Worm (Caenorhabditis elegans) whole organism, mixed stage, embryonic: ENCODE results near the gene ins-17.

Experiments
- blmp-1 ChIP-seq: fragments of 150-350 bp; optimal IDR thresholded peaks from 2 replicates; lab custom pipeline; 2014; ENCODE audit warnings: missing biosample characterization, missing genetic modification characterization
- ceh-43 ChIP-seq: fragments of 200-800 bp; sonication (Bioruptor generic); optimal IDR thresholded peaks from 2 replicates; lab custom pipeline; 2018; ENCODE audit warnings: mild to moderate bottlenecking, missing genetic modification characterization, moderate library complexity, missing compliant biosample characterization
- elt-1 ChIP-seq: sonication (generic microtip); optimal IDR thresholded peaks from 2 replicates; lab custom pipeline; 2017; ENCODE audit warnings: missing genetic modification characterization, mild to moderate bottlenecking, missing compliant biosample characterization, antibody characterized with exemption, moderate library complexity, borderline replicate concordance; ENCODE audit not compliant: insufficient read depth
- elt-3 ChIP-seq: fragments of 150-350 bp; optimal IDR thresholded peaks from 2 replicates; lab custom pipeline; 2014; ENCODE audit warnings: missing biosample characterization, missing genetic modification characterization
- nhr-237 ChIP-seq: fragments of 150-350 bp; optimal IDR thresholded peaks from 2 replicates; lab custom pipeline; 2014; ENCODE audit warnings: missing biosample characterization, missing genetic modification characterization
- nhr-76 ChIP-seq: sonication (generic microtip); optimal IDR thresholded peaks from 2 replicates; lab custom pipeline; 2017; ENCODE audit warnings: missing biosample characterization, missing genetic modification characterization
- pha-4 ChIP-seq: fragments of 150-350 bp; optimal IDR thresholded peaks from 2 replicates; lab custom pipeline; 2018; ENCODE audit warnings: missing biosample characterization, missing genetic modification reagents, missing genetic modification characterization
- snpc-4 ChIP-seq: fragments of 150-350 bp; optimal IDR thresholded peaks from 2 replicates; lab custom pipeline; 2014; ENCODE audit warnings: missing biosample characterization, missing genetic modification characterization
- unc-39 ChIP-seq: fragments of 150-350 bp; optimal IDR thresholded peaks from 2 replicates; lab custom pipeline; 2014; ENCODE audit warnings: missing biosample characterization, missing genetic modification characterization
- unc-62 ChIP-seq: fragments of 150-350 bp; optimal IDR thresholded peaks from 2 replicates; lab custom pipeline; 2014; ENCODE audit warnings: missing biosample characterization, missing genetic modification reagents, missing genetic modification characterization
- ztf-11 ChIP-seq: fragments of 150-350 bp; optimal IDR thresholded peaks from 2 replicates; lab custom pipeline; 2014; ENCODE audit warnings: missing biosample characterization, missing genetic modification characterization

ce11 chrIII:4495250-4495649 is 17.9 kb upstream of the ins-17 start:
- TF ChIP-seq snpc-4 (tag; lab: Kevin White, UChicago) (no peak), elt-3 (tag; lab: Kevin White, UChicago) (no peak), nhr-76 (tag; lab: Kevin White, UChicago) (no peak), unc-39 (tag; lab: Kevin White, UChicago) (no peak), blmp-1 (tag; lab: Kevin White, UChicago) (no peak), nhr-237 (no peak), pha-4 (no peak), elt-1 (no peak), ceh-43 (GFP tag; lab: Kevin White, UChicago) (no peak), ztf-11 (no peak), unc-62 (GFP tag; lab: Kevin White, UChicago) (no peak)
